Fruit fly (Drosophila melanogaster) whole organism, wandering third instar larva: ENCODE data around the gene CG5966.

ENCODE experiments used
- CG32264 ChIP-seq: fragments of 200-800 bp; sonication (Bioruptor generic); optimal IDR thresholded peaks from 2 replicates; lab custom pipeline; 2016; ENCODE audit warnings: missing biosample characterization, missing genetic modification characterization
- Myc ChIP-seq: fragments of >200 bp; optimal IDR thresholded peaks from 2 replicates; lab custom pipeline; 2017
- dl ChIP-seq, 2 experiments: fragments of 175-275, 200-275 bp in 1 of 2; fragments of 200-275 bp in 1 of 2; sonication (Bioruptor generic); optimal IDR thresholded peaks; lab custom pipeline; 2018; ENCODE audit warnings: mild to moderate bottlenecking in 2 of 2, missing biosample characterization in 2 of 2, missing genetic modification characterization in 2 of 2, moderate library complexity in 2 of 2; ENCODE audit not compliant: partially characterized antibody in 2 of 2, insufficient read depth in 1 of 2
- usp ChIP-seq: fragments of >200 bp; optimal IDR thresholded peaks from 2 replicates; lab custom pipeline; 2017; ENCODE audit warnings: missing biosample characterization, missing genetic modification characterization

dm6 chrX:6020254-6020653 is 31.7 kb downstream of the CG5966 start:
- no peak for TF ChIP-seq Myc (lab: Kevin White, UChicago)
- TF ChIP-seq dl (GFP tag; optimal IDR thresholded peaks at IDR 0.05; lab: Kevin White, UChicago; ENCODE audit: insufficient read depth in 1 of 2, partially characterized antibody in 2 of 2), result no peak
- peak; percentile 62 for TF ChIP-seq CG32264 (GFP tag; lab: Kevin White, UChicago)
- no peak for TF ChIP-seq usp (GFP tag; lab: Kevin White, UChicago)
